Fruit fly (Drosophila melanogaster) whole organism, wandering third instar larva: ENCODE data around the gene CG15399.

Source experiments
- Abd-B ChIP-seq: fragments of >200 bp; optimal IDR thresholded peaks from 2 replicates; lab custom pipeline; 2017; ENCODE audit warnings: missing biosample characterization, missing genetic modification characterization
- CG32264 ChIP-seq: fragments of 200-800 bp; sonication (Bioruptor generic); optimal IDR thresholded peaks from 2 replicates; lab custom pipeline; 2016; ENCODE audit warnings: missing biosample characterization, missing genetic modification characterization
- CG9705 ChIP-seq: fragments of 200-800 bp; sonication (Bioruptor generic); optimal IDR thresholded peaks from 2 replicates; lab custom pipeline; 2018; ENCODE audit warnings: missing biosample characterization, mild to moderate bottlenecking, missing genetic modification characterization
- CrebA ChIP-seq: fragments of 200-800 bp; sonication (Bioruptor generic); optimal IDR thresholded peaks from 2 replicates; lab custom pipeline; 2016; ENCODE audit warnings: missing biosample characterization, mild to moderate bottlenecking, missing genetic modification characterization, borderline replicate concordance
- Dfd ChIP-seq: fragments of >200 bp; optimal IDR thresholded peaks from 2 replicates; lab custom pipeline; 2017; ENCODE audit warnings: missing biosample characterization, missing genetic modification characterization
- Dif ChIP-seq: fragments of 200-275, 200-300 bp; sonication (Bioruptor generic); optimal IDR thresholded peaks from 2 replicates; lab custom pipeline; 2018; ENCODE audit warnings: missing biosample characterization, missing genetic modification characterization; ENCODE audit not compliant: partially characterized antibody
- GATAd ChIP-seq: sonication (Bioruptor generic); optimal IDR thresholded peaks from 2 replicates; lab custom pipeline; 2016; ENCODE audit warnings: missing biosample characterization, missing genetic modification characterization
- HLH106 ChIP-seq: fragments of 200-800 bp; optimal IDR thresholded peaks from 3 replicates; lab custom pipeline; 2019; ENCODE audit warnings: missing biosample characterization, mild to moderate bottlenecking, missing genetic modification characterization, moderate library complexity
- Hnf4 ChIP-seq: fragments of 200-800 bp; sonication (Bioruptor generic); optimal IDR thresholded peaks from 2 replicates; lab custom pipeline; 2016; ENCODE audit warnings: missing biosample characterization, mild to moderate bottlenecking, missing genetic modification characterization
- Hr78 ChIP-seq: fragments of >200 bp; optimal IDR thresholded peaks from 2 replicates; lab custom pipeline; 2017; ENCODE audit warnings: missing biosample characterization, missing genetic modification characterization
- Hr83 ChIP-seq: fragments of 200-300 bp; sonication (Bioruptor generic); optimal IDR thresholded peaks from 2 replicates; lab custom pipeline; 2016; ENCODE audit warnings: missing biosample characterization, mild to moderate bottlenecking, missing genetic modification characterization, moderate library complexity; ENCODE audit not compliant: poor library complexity, severe bottlenecking
- Jra ChIP-seq: sonication (Bioruptor generic); optimal IDR thresholded peaks from 2 replicates; lab custom pipeline; 2016; ENCODE audit warnings: missing biosample characterization, missing genetic modification characterization
- Mio ChIP-seq: sonication (Bioruptor generic); optimal IDR thresholded peaks from 2 replicates; lab custom pipeline; 2016; ENCODE audit warnings: missing biosample characterization, missing genetic modification characterization
- Myc ChIP-seq: fragments of >200 bp; optimal IDR thresholded peaks from 2 replicates; lab custom pipeline; 2017
- N ChIP-seq: fragments of >200 bp; optimal IDR thresholded peaks from 2 replicates; lab custom pipeline; 2018; ENCODE audit warnings: missing biosample characterization, missing external identifiers, missing genetic modification characterization
- OdsH ChIP-seq: fragments of 200-800 bp; sonication (Bioruptor generic); optimal IDR thresholded peaks from 2 replicates; lab custom pipeline; 2016; ENCODE audit warnings: missing biosample characterization, mild to moderate bottlenecking, missing genetic modification characterization
- Rel ChIP-seq, 2 experiments: fragments of 200-800 bp; sonication (Bioruptor generic) in 1 of 2; optimal IDR thresholded peaks; 2 replicates in 1 of 2; 3 replicates in 1 of 2; lab custom pipeline; 2016 to 2019; ENCODE audit warnings: mild to moderate bottlenecking in 2 of 2, missing biosample characterization in 2 of 2, missing genetic modification characterization in 2 of 2, moderate library complexity in 1 of 2
- Sp1 ChIP-seq: fragments of 200-800 bp; sonication (Bioruptor generic); optimal IDR thresholded peaks from 3 replicates; lab custom pipeline; 2019; ENCODE audit warnings: missing biosample characterization, mild to moderate bottlenecking, missing genetic modification characterization, moderate library complexity
- Vsx2 ChIP-seq: fragments of 200-300, 225-300 bp; sonication (Bioruptor generic); optimal IDR thresholded peaks from 2 replicates; lab custom pipeline; 2018; ENCODE audit warnings: missing biosample characterization, missing genetic modification characterization; ENCODE audit not compliant: partially characterized antibody
- br ChIP-seq: fragments of 200-800 bp; sonication (Bioruptor generic); optimal IDR thresholded peaks from 2 replicates; lab custom pipeline; 2016; ENCODE audit warnings: missing biosample characterization, missing genetic modification characterization
- brk ChIP-seq: fragments of 200-800 bp; sonication (Bioruptor generic); optimal IDR thresholded peaks from 2 replicates; lab custom pipeline; 2016; ENCODE audit warnings: missing biosample characterization, mild to moderate bottlenecking, missing genetic modification characterization
- dl ChIP-seq, 2 experiments: fragments of 175-275, 200-275 bp in 1 of 2; fragments of 200-275 bp in 1 of 2; sonication (Bioruptor generic); optimal IDR thresholded peaks; lab custom pipeline; 2018; ENCODE audit warnings: mild to moderate bottlenecking in 2 of 2, missing biosample characterization in 2 of 2, missing genetic modification characterization in 2 of 2, moderate library complexity in 2 of 2; ENCODE audit not compliant: partially characterized antibody in 2 of 2, insufficient read depth in 1 of 2
- dmrt93B ChIP-seq: fragments of 200-800 bp; sonication (Bioruptor generic); optimal IDR thresholded peaks from 2 replicates; lab custom pipeline; 2018; ENCODE audit warnings: missing biosample characterization, mild to moderate bottlenecking, missing genetic modification characterization
- dsf ChIP-seq: sonication (Bioruptor generic); optimal IDR thresholded peaks from 2 replicates; lab custom pipeline; 2016; ENCODE audit warnings: missing biosample characterization, missing genetic modification characterization, borderline replicate concordance
- ey ChIP-seq: fragments of 200-800 bp; sonication (Bioruptor generic); optimal IDR thresholded peaks from 2 replicates; lab custom pipeline; 2016; ENCODE audit warnings: missing biosample characterization, missing genetic modification characterization
- foxo ChIP-seq, 2 experiments: fragments of 200-800 bp; sonication (Bioruptor generic); optimal IDR thresholded peaks; 2 replicates in 1 of 2; 3 replicates in 1 of 2; lab custom pipeline; 2016 to 2017; ENCODE audit warnings: missing biosample characterization in 2 of 2, missing genetic modification characterization in 2 of 2
- fru ChIP-seq: fragments of 200-800 bp; sonication (Bioruptor generic); optimal IDR thresholded peaks from 3 replicates; lab custom pipeline; 2016; ENCODE audit warnings: missing biosample characterization, mild to moderate bottlenecking, missing genetic modification characterization
- h ChIP-seq: fragments of 200-800 bp; sonication (Bioruptor generic); optimal IDR thresholded peaks from 3 replicates; lab custom pipeline; 2016; ENCODE audit warnings: missing biosample characterization, mild to moderate bottlenecking, missing genetic modification characterization
- jim ChIP-seq: fragments of 175-275, 200-325 bp; sonication (Bioruptor generic); optimal IDR thresholded peaks from 2 replicates; lab custom pipeline; 2016; ENCODE audit warnings: missing biosample characterization, mild to moderate bottlenecking, missing genetic modification characterization
- lola ChIP-seq: fragments of >200 bp; optimal IDR thresholded peaks from 2 replicates; lab custom pipeline; 2017; ENCODE audit warnings: missing biosample characterization, missing genetic modification characterization
- pan ChIP-seq: fragments of >200 bp; optimal IDR thresholded peaks from 2 replicates; lab custom pipeline; 2017
- psq ChIP-seq: fragments of 200-800 bp; sonication (Bioruptor generic); optimal IDR thresholded peaks from 3 replicates; lab custom pipeline; 2017; ENCODE audit warnings: missing biosample characterization, mild to moderate bottlenecking, missing genetic modification characterization, moderate library complexity
- rgr ChIP-seq: fragments of 200-800 bp; sonication (Bioruptor generic); optimal IDR thresholded peaks from 3 replicates; lab custom pipeline; 2016; ENCODE audit warnings: missing biosample characterization, mild to moderate bottlenecking, missing genetic modification characterization
- sage ChIP-seq: fragments of 200-800 bp; sonication (Bioruptor generic); optimal IDR thresholded peaks from 2 replicates; lab custom pipeline; 2016; ENCODE audit warnings: missing biosample characterization, mild to moderate bottlenecking, missing genetic modification characterization
- sv ChIP-seq: fragments of 200-800 bp; sonication (Bioruptor generic); optimal IDR thresholded peaks from 3 replicates; lab custom pipeline; 2016; ENCODE audit warnings: missing biosample characterization, missing genetic modification characterization
- tai ChIP-seq: sonication (Bioruptor generic); optimal IDR thresholded peaks from 2 replicates; lab custom pipeline; 2016; ENCODE audit warnings: missing biosample characterization, missing genetic modification characterization
- usp ChIP-seq: fragments of >200 bp; optimal IDR thresholded peaks from 2 replicates; lab custom pipeline; 2017; ENCODE audit warnings: missing biosample characterization, missing genetic modification characterization
- woc ChIP-seq: sonication (Bioruptor generic); optimal IDR thresholded peaks from 2 replicates; lab custom pipeline; 2016; ENCODE audit warnings: missing biosample characterization, mild to moderate bottlenecking, missing genetic modification characterization

CG15399 gene

dm6 chr2L:2734215-2734614 is 37.4 kb downstream of the CG15399 start:
- TF ChIP-seq br (GFP tag; lab: Kevin White, UChicago) (peak; percentile 45), rgr (peak; percentile 61), foxo (GFP tag; optimal IDR thresholded peaks at IDR 0.05; lab: Kevin White, UChicago) (peak in 1 of 2 experiments; percentile 59), Sp1 (GFP tag; lab: Kevin White, UChicago) (peak; percentile 23), sv (GFP tag; lab: Kevin White, UChicago) (peak; percentile 1), fru (GFP tag; lab: Kevin White, UChicago) (peak; percentile 57), Jra (GFP tag; lab: Kevin White, UChicago) (peak; percentile 2), HLH106 (tag; lab: Kevin White, UChicago) (peak; percentile 63), ey (GFP tag; lab: Kevin White, UChicago) (peak; percentile 69), Hnf4 (GFP tag; lab: Kevin White, UChicago) (peak; percentile 9), psq (peak; percentile 47), dmrt93B (GFP tag; lab: Kevin White, UChicago) (peak; percentile 49), lola (GFP tag; lab: Kevin White, UChicago) (no peak), Dif (GFP tag; lab: Kevin White, UChicago) (no peak), h (peak; percentile 77), GATAd (GFP tag; lab: Kevin White, UChicago) (no peak), CG32264 (no peak), OdsH (peak; percentile 66), dl (GFP tag; optimal IDR thresholded peaks at IDR 0.05; lab: Kevin White, UChicago; ENCODE audit: insufficient read depth in 1 of 2, partially characterized antibody in 2 of 2) (no peak), woc (GFP tag; lab: Kevin White, UChicago) (peak; percentile 53)
- TF ChIP-seq, all 38 proteins: peak for 15

- TF ChIP-seq CG9705 (GFP tag; lab: Kevin White, UChicago) (no peak), OdsH (no peak), Mio (GFP tag; lab: Kevin White, UChicago) (no peak), ey (GFP tag; lab: Kevin White, UChicago) (no peak), CrebA (no peak), h (no peak), sv (GFP tag; lab: Kevin White, UChicago) (no peak), N (GFP tag; lab: Kevin White, UChicago) (no peak), jim (no peak), brk (no peak), Hnf4 (GFP tag; lab: Kevin White, UChicago) (no peak), Dfd (GFP tag; lab: Kevin White, UChicago) (no peak), lola (GFP tag; lab: Kevin White, UChicago) (no peak), Myc (no peak), foxo (GFP tag; optimal IDR thresholded peaks at IDR 0.05; lab: Kevin White, UChicago) (no peak)
These were observed 39.3 kb downstream of the CG15399 start for dm6 chr2L:2732139-2732830.

- no peak for TF ChIP-seq brk
- TF ChIP-seq sv (GFP tag; lab: Kevin White, UChicago), result no peak
- no peak for TF ChIP-seq Hnf4 (GFP tag; lab: Kevin White, UChicago)
- no peak for TF ChIP-seq Jra (GFP tag; lab: Kevin White, UChicago)
- no peak for TF ChIP-seq Dif (GFP tag; lab: Kevin White, UChicago)
- TF ChIP-seq dsf (GFP tag; lab: Kevin White, UChicago), result no peak
- no peak for TF ChIP-seq Dfd (GFP tag; lab: Kevin White, UChicago)
- TF ChIP-seq Mio (GFP tag; lab: Kevin White, UChicago), result no peak
- no peak for TF ChIP-seq jim
- no peak for TF ChIP-seq Vsx2 (GFP tag; lab: Kevin White, UChicago)
- TF ChIP-seq N (GFP tag; lab: Kevin White, UChicago), result no peak
- TF ChIP-seq woc (GFP tag; lab: Kevin White, UChicago), result no peak
- TF ChIP-seq CrebA, result no peak
- TF ChIP-seq OdsH, result peak; percentile 39
- TF ChIP-seq sage (GFP tag; lab: Kevin White, UChicago), result no peak
- TF ChIP-seq Sp1 (GFP tag; lab: Kevin White, UChicago), result no peak
- no peak for TF ChIP-seq usp (GFP tag; lab: Kevin White, UChicago)
- TF ChIP-seq psq, result no peak
- peak; percentile 36 for TF ChIP-seq h
- no peak for TF ChIP-seq Myc
- TF ChIP-seq br (GFP tag; lab: Kevin White, UChicago), result no peak
- peak; percentile 31 for TF ChIP-seq rgr
- no peak for TF ChIP-seq pan
- TF ChIP-seq HLH106 (tag; lab: Kevin White, UChicago), result no peak
- TF ChIP-seq dmrt93B (GFP tag; lab: Kevin White, UChicago), result no peak
- no peak for TF ChIP-seq tai (GFP tag; lab: Kevin White, UChicago)
- TF ChIP-seq fru (GFP tag; lab: Kevin White, UChicago), result peak; percentile 35
- TF ChIP-seq ey (GFP tag; lab: Kevin White, UChicago), result peak; percentile 11
- no peak for TF ChIP-seq CG9705 (GFP tag; lab: Kevin White, UChicago)
- TF ChIP-seq Rel (GFP tag; optimal IDR thresholded peaks at IDR 0.05; lab: Kevin White, UChicago), result no peak
- no peak for TF ChIP-seq Rel (tag; optimal IDR thresholded peaks at IDR 0.05; lab: Kevin White, UChicago)
- no peak for TF ChIP-seq dl (GFP tag; optimal IDR thresholded peaks at IDR 0.05; lab: Kevin White, UChicago; ENCODE audit: insufficient read depth in 1 of 2, partially characterized antibody in 2 of 2)
- no peak for TF ChIP-seq Abd-B (GFP tag; lab: Kevin White, UChicago)
- peak in 1 of 2 experiments; percentile 40 for TF ChIP-seq foxo (GFP tag; optimal IDR thresholded peaks at IDR 0.05; lab: Kevin White, UChicago)
- TF ChIP-seq Hr78, result no peak
- TF ChIP-seq Hr83, result no peak
- TF ChIP-seq CG32264, result no peak
These were observed 40.0 kb downstream of the CG15399 start for dm6 chr2L:2731370-2732138.
